Worm (Caenorhabditis elegans) whole organism, mixed stage, embryonic: ENCODE measurements around the gene exc-5.

Experiments
- bed-3 ChIP-seq: fragments of 200-800 bp; sonication (Bioruptor generic); optimal IDR thresholded peaks from 3 replicates; lab custom pipeline; 2018; ENCODE audit warnings: mild to moderate bottlenecking, missing genetic modification characterization, moderate library complexity, missing compliant biosample characterization
- ceh-43 ChIP-seq: fragments of 200-800 bp; sonication (Bioruptor generic); optimal IDR thresholded peaks from 2 replicates; lab custom pipeline; 2018; ENCODE audit warnings: mild to moderate bottlenecking, missing genetic modification characterization, moderate library complexity, missing compliant biosample characterization
- elt-1 ChIP-seq: sonication (generic microtip); optimal IDR thresholded peaks from 2 replicates; lab custom pipeline; 2017; ENCODE audit warnings: missing genetic modification characterization, mild to moderate bottlenecking, missing compliant biosample characterization, antibody characterized with exemption, moderate library complexity, borderline replicate concordance; ENCODE audit not compliant: insufficient read depth
- elt-3 ChIP-seq: fragments of 150-350 bp; optimal IDR thresholded peaks from 2 replicates; lab custom pipeline; 2014; ENCODE audit warnings: missing biosample characterization, missing genetic modification characterization
- lin-13 ChIP-seq: fragments of 150-350 bp; optimal IDR thresholded peaks from 2 replicates; lab custom pipeline; 2014; ENCODE audit warnings: missing biosample characterization, missing genetic modification characterization
- lsy-2 ChIP-seq: fragments of 150-350 bp; optimal IDR thresholded peaks from 2 replicates; lab custom pipeline; 2014; ENCODE audit warnings: missing biosample characterization, missing genetic modification characterization
- mep-1 ChIP-seq: fragments of 150-350 bp; optimal IDR thresholded peaks from 2 replicates; lab custom pipeline; 2017; ENCODE audit warnings: missing biosample characterization, missing genetic modification reagents, missing genetic modification characterization, inconsistent platforms
- mls-2 ChIP-seq: sonication (generic microtip); optimal IDR thresholded peaks from 2 replicates; lab custom pipeline; 2016; ENCODE audit warnings: mild to moderate bottlenecking, missing genetic modification characterization, moderate library complexity, missing compliant biosample characterization
- nhr-12 ChIP-seq: fragments of 150-350 bp; optimal IDR thresholded peaks from 2 replicates; lab custom pipeline; 2014; ENCODE audit warnings: missing biosample characterization, missing genetic modification characterization
- nhr-237 ChIP-seq: fragments of 150-350 bp; optimal IDR thresholded peaks from 2 replicates; lab custom pipeline; 2014; ENCODE audit warnings: missing biosample characterization, missing genetic modification characterization
- snpc-4 ChIP-seq: fragments of 150-350 bp; optimal IDR thresholded peaks from 2 replicates; lab custom pipeline; 2014; ENCODE audit warnings: missing biosample characterization, missing genetic modification characterization
- unc-39 ChIP-seq: fragments of 150-350 bp; optimal IDR thresholded peaks from 2 replicates; lab custom pipeline; 2014; ENCODE audit warnings: missing biosample characterization, missing genetic modification characterization
- unc-62 ChIP-seq: fragments of 150-350 bp; optimal IDR thresholded peaks from 2 replicates; lab custom pipeline; 2014; ENCODE audit warnings: missing biosample characterization, missing genetic modification reagents, missing genetic modification characterization
- ztf-11 ChIP-seq: fragments of 150-350 bp; optimal IDR thresholded peaks from 2 replicates; lab custom pipeline; 2014; ENCODE audit warnings: missing biosample characterization, missing genetic modification characterization

- TF ChIP-seq lin-13 (no peak), ztf-11 (no peak), mep-1 (tag; lab: Kevin White, UChicago) (no peak), ceh-43 (GFP tag; lab: Kevin White, UChicago) (no peak), nhr-237 (no peak), nhr-12 (tag; lab: Kevin White, UChicago) (no peak), bed-3 (GFP tag; lab: Kevin White, UChicago) (no peak), elt-3 (tag; lab: Kevin White, UChicago) (no peak), lsy-2 (tag; lab: Kevin White, UChicago) (no peak), snpc-4 (tag; lab: Kevin White, UChicago) (no peak), unc-39 (no peak), mls-2 (tag; lab: Kevin White, UChicago) (no peak), unc-62 (GFP tag; lab: Kevin White, UChicago) (no peak), elt-1 (tag; lab: Kevin White, UChicago) (no peak)
These were observed 20.2 kb downstream of the exc-5 start for ce11 chrIV:8793223-8793622.
